Worm (Caenorhabditis elegans) whole organism, L4 larva: ENCODE data around the gene F01G12.18.

Source experiments
- egl-27 ChIP-seq: sonication (generic microtip); optimal IDR thresholded peaks from 3 replicates; lab custom pipeline; 2017; ENCODE audit warnings: missing biosample characterization, missing genetic modification reagents, missing genetic modification characterization
- hif-1 ChIP-seq, 2 experiments: sonication (generic microtip); optimal IDR thresholded peaks; 2 replicates each; lab custom pipeline; 2016 to 2017; ENCODE audit warnings: missing compliant biosample characterization in 2 of 2, missing genetic modification characterization in 2 of 2, missing genetic modification reagents in 2 of 2, missing genotype in 2 of 2, mild to moderate bottlenecking in 1 of 2
- snpc-1.2 ChIP-seq: fragments of 200-800 bp; sonication (Bioruptor generic); IDR thresholded peaks from 2 replicates; pipeline ENCODE4 v1.3.6; 2022; ENCODE audit warnings: missing genetic modification reagents, missing genetic modification characterization, missing compliant biosample characterization

ce11 chrX:16368969-16369368 is 29.3 kb downstream of the F01G12.18 start:
- TF ChIP-seq snpc-1.2 (GFP tag; lab: Robert Waterston, UW), result no peak
- TF ChIP-seq egl-27 (tag; lab: Kevin White, UChicago), result no peak
- TF ChIP-seq hif-1 (tag; optimal IDR thresholded peaks at IDR 0.05; lab: Kevin White, UChicago), result no peak
